Worm (Caenorhabditis elegans) whole organism, late embryonic: ENCODE measurements around the gene F42F12.3.
"Not testable (repeated sequence)": the region's sequence is repeated elsewhere in the genome, so short reads cannot be mapped to it uniquely, and the experiment has no call there.

ENCODE experiments used
- C38D4.7 ChIP-seq: fragments of 200-800 bp; sonication (Bioruptor generic); optimal IDR thresholded peaks from 2 replicates; lab custom pipeline; 2018; ENCODE audit warnings: mild to moderate bottlenecking, missing genetic modification characterization, moderate library complexity, missing compliant biosample characterization
- K02D7.2 ChIP-seq: sonication (generic microtip); optimal IDR thresholded peaks from 2 replicates; lab custom pipeline; 2017; ENCODE audit warnings: mild to moderate bottlenecking, missing genetic modification characterization, missing compliant biosample characterization
- K09A11.1 ChIP-seq: sonication (generic microtip); optimal IDR thresholded peaks from 2 replicates; lab custom pipeline; 2017; ENCODE audit warnings: antibody characterized with exemption, mild to moderate bottlenecking, missing genetic modification characterization, missing compliant biosample characterization; ENCODE audit not compliant: insufficient read depth
- T23F11.4 ChIP-seq: fragments of 200-800 bp; sonication (Bioruptor generic); optimal IDR thresholded peaks from 2 replicates; lab custom pipeline; 2018; ENCODE audit warnings: mild to moderate bottlenecking, missing genetic modification characterization, missing compliant biosample characterization
- ceh-14 ChIP-seq: sonication (generic microtip); optimal IDR thresholded peaks from 2 replicates; lab custom pipeline; 2016; ENCODE audit warnings: missing genotype, missing genetic modification characterization, missing compliant biosample characterization
- ceh-2 ChIP-seq: sonication (generic microtip); optimal IDR thresholded peaks from 2 replicates; lab custom pipeline; 2016; ENCODE audit warnings: missing genotype, missing genetic modification characterization, missing compliant biosample characterization
- ceh-22 ChIP-seq: sonication (generic microtip); optimal IDR thresholded peaks from 2 replicates; lab custom pipeline; 2017; ENCODE audit warnings: missing biosample characterization, missing genetic modification characterization
- ceh-48 ChIP-seq: sonication (generic microtip); optimal IDR thresholded peaks from 2 replicates; lab custom pipeline; 2016; ENCODE audit warnings: missing genetic modification characterization, inconsistent platforms, missing compliant biosample characterization
- che-1 ChIP-seq: sonication (generic microtip); optimal IDR thresholded peaks from 2 replicates; lab custom pipeline; 2016; ENCODE audit warnings: mild to moderate bottlenecking, missing genetic modification characterization, missing compliant biosample characterization
- dmd-4 ChIP-seq: sonication (generic microtip); optimal IDR thresholded peaks from 2 replicates; lab custom pipeline; 2016; ENCODE audit warnings: borderline replicate concordance, missing genetic modification characterization, missing compliant biosample characterization
- elt-2 ChIP-seq: sonication (generic microtip); optimal IDR thresholded peaks from 2 replicates; lab custom pipeline; 2016; ENCODE audit warnings: missing genetic modification reagents, missing genetic modification characterization, missing compliant biosample characterization
- fkh-6 ChIP-seq: sonication (generic microtip); optimal IDR thresholded peaks from 2 replicates; lab custom pipeline; 2016; ENCODE audit warnings: missing genetic modification characterization, missing compliant biosample characterization
- gmeb-2 ChIP-seq: sonication (generic microtip); optimal IDR thresholded peaks from 2 replicates; lab custom pipeline; 2016; ENCODE audit warnings: missing genetic modification characterization, inconsistent platforms, missing compliant biosample characterization
- hlh-15 ChIP-seq: sonication (generic microtip); optimal IDR thresholded peaks from 2 replicates; lab custom pipeline; 2016; ENCODE audit warnings: missing genetic modification characterization, missing compliant biosample characterization
- hlh-6 ChIP-seq: sonication (generic microtip); optimal IDR thresholded peaks from 2 replicates; lab custom pipeline; 2016; ENCODE audit warnings: missing genotype, missing genetic modification characterization, missing compliant biosample characterization
- lim-6 ChIP-seq: sonication (generic microtip); optimal IDR thresholded peaks from 2 replicates; lab custom pipeline; 2016; ENCODE audit warnings: missing genetic modification characterization, missing compliant biosample characterization
- mec-3 ChIP-seq: sonication (generic microtip); optimal IDR thresholded peaks from 2 replicates; lab custom pipeline; 2016; ENCODE audit warnings: borderline replicate concordance, missing genetic modification characterization, missing compliant biosample characterization
- nfya-1 ChIP-seq: sonication (generic microtip); optimal IDR thresholded peaks from 2 replicates; lab custom pipeline; 2017; ENCODE audit warnings: missing genetic modification characterization, mild to moderate bottlenecking, missing compliant biosample characterization, antibody characterized with exemption, moderate library complexity
- pag-3 ChIP-seq: sonication (generic microtip); optimal IDR thresholded peaks from 2 replicates; lab custom pipeline; 2016; ENCODE audit warnings: missing compliant biosample characterization, missing genetic modification characterization, borderline replicate concordance
- pat-9 ChIP-seq: fragments of 200-800 bp; sonication (Bioruptor generic); optimal IDR thresholded peaks from 2 replicates; lab custom pipeline; 2018; ENCODE audit warnings: mild to moderate bottlenecking, missing genetic modification characterization, moderate library complexity, missing compliant biosample characterization
- pax-1 ChIP-seq: fragments of 150-350 bp; optimal IDR thresholded peaks from 2 replicates; lab custom pipeline; 2014; ENCODE audit warnings: missing biosample characterization, missing genetic modification characterization
- pha-4 ChIP-seq: fragments of 150-350 bp; optimal IDR thresholded peaks from 2 replicates; lab custom pipeline; 2018; ENCODE audit warnings: missing biosample characterization, missing genetic modification reagents, missing genetic modification characterization
- ref-2 ChIP-seq: sonication (generic microtip); optimal IDR thresholded peaks from 2 replicates; lab custom pipeline; 2016; ENCODE audit warnings: missing genetic modification characterization, missing compliant biosample characterization
- sdc-2 ChIP-seq: sonication (generic microtip); optimal IDR thresholded peaks from 2 replicates; lab custom pipeline; 2016; ENCODE audit warnings: missing genotype, missing genetic modification characterization, missing compliant biosample characterization
- syd-9 ChIP-seq: sonication (generic microtip); optimal IDR thresholded peaks from 2 replicates; lab custom pipeline; 2016; ENCODE audit warnings: mild to moderate bottlenecking, missing genetic modification characterization, moderate library complexity, missing compliant biosample characterization
- tbx-2 ChIP-seq: sonication (generic microtip); optimal IDR thresholded peaks from 2 replicates; lab custom pipeline; 2016; ENCODE audit warnings: missing genetic modification characterization, missing compliant biosample characterization
- tbx-7 ChIP-seq: sonication (generic microtip); optimal IDR thresholded peaks from 2 replicates; lab custom pipeline; 2016; ENCODE audit warnings: missing genotype, missing genetic modification characterization, missing compliant biosample characterization
- unc-3 ChIP-seq, 2 experiments: fragments of 200-800 bp in 1 of 2; sonication (Bioruptor generic) in 1 of 2; sonication (generic microtip) in 1 of 2; conservative IDR thresholded peaks in 1 of 2; optimal IDR thresholded peaks in 1 of 2; 2 replicates each; pipeline versions ENCODE4 v1.3.6 to Lab custom; 2016 to 2022; ENCODE audit warnings: missing compliant biosample characterization in 2 of 2, missing genetic modification characterization in 2 of 2, missing genetic modification reagents in 1 of 2
- unc-55 ChIP-seq: sonication (generic microtip); optimal IDR thresholded peaks from 2 replicates; lab custom pipeline; 2017; ENCODE audit warnings: missing biosample characterization, missing genetic modification reagents, missing genetic modification characterization
- unc-86 ChIP-seq: sonication (generic microtip); optimal IDR thresholded peaks from 2 replicates; lab custom pipeline; 2016; ENCODE audit warnings: missing genetic modification characterization, missing compliant biosample characterization
- ztf-16 ChIP-seq: sonication (generic microtip); optimal IDR thresholded peaks from 2 replicates; lab custom pipeline; 2017; ENCODE audit warnings: missing genetic modification characterization, missing compliant biosample characterization

F42F12.3 gene

DNA sequence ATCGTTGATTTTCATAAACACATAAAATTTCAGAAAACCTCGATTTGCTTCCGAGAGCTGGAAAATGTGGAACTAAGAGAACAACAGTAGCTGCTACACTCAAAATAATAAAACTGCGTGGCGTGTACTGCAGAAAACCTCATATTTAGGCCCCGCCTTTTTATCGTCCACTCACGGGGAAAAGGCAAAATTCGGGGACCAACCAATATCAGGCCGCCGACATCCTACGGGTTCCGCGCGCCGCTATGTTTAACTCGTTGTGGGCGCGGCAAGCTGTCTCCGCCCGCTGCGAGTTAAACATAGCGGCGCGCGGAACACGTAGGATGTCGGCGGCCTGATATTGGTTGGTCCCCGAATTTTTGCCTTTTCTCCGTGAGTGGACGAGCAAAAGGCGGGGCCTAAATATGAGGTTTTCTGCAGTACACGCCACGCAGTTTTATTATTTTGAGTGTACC lies 42.3 kb upstream of the F42F12.3 start, which contains the start of gene F17A2.16:
TSS of gene F17A2.16 (plus strand) at position 405 of the 455 bp plus-strand sequence.
- not testable (repeated sequence) for TF ChIP-seq mec-3, pag-3, nfya-1 (tag; lab: Kevin White, UChicago)
- TF ChIP-seq, all 69 proteins: peak for 0; not testable (repeated sequence) for 69

DNA sequence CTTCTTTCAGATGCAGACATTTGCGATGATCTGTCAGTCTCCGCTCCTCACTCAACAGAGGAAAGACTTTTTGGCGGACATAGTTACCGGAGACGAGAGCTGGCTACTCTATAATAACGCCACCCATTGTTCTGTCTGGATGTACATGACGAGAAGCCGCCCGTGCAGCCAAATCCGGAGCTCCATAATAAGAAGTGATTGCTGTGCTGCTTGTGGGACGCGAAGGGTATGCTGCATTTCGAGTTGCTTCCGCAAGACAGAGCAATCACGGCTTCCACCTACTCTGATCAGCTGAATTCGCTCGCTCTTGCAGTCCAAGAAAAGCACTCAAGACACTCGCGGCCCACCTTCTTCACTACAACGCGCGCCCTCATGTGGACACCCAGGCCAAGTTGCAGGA lies 36.6 kb upstream of the F42F12.3 start:
- no peak for TF ChIP-seq K09A11.1
- TF ChIP-seq ztf-16 (tag; lab: Kevin White, UChicago): no peak
- no peak for TF ChIP-seq hlh-6
- no peak for TF ChIP-seq lim-6 (tag; lab: Kevin White, UChicago)
- TF ChIP-seq pha-4 (tag; lab: Kevin White, UChicago): no peak
- TF ChIP-seq pat-9: no peak
- no peak for TF ChIP-seq pax-1
- no peak for TF ChIP-seq unc-3 (GFP tag; conservative IDR thresholded peaks at IDR 0.05; lab: Robert Waterston, UW)
- TF ChIP-seq unc-3 (tag; optimal IDR thresholded peaks at IDR 0.05; lab: Kevin White, UChicago): no peak
- TF ChIP-seq sdc-2 (tag; lab: Kevin White, UChicago): no peak
- TF ChIP-seq hlh-15 (tag; lab: Kevin White, UChicago): no peak

DNA sequence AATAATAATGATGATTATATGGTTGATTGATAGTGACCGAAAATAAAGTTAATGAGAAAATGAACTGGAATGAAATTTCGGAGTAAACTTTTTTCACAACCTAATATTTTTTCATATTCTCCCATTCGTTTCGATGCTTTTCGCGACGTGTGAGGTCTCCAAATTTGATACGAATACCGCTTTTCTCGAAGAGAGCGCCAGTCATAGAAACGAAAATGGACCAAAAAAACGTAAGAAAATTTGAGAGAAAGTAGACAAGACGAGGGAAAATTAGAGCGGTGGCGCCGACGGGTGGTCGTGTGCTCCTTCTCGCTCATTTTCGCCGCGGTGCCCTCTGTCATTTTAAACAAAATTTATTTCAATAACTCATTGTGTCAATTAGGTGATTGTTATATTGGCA lies 36.0 kb upstream of the F42F12.3 start:
- TF ChIP-seq dmd-4 (tag; lab: Kevin White, UChicago): no peak
- no peak for TF ChIP-seq fkh-6
- no peak for TF ChIP-seq tbx-7 (tag; lab: Kevin White, UChicago)
- TF ChIP-seq ceh-48 (tag; lab: Kevin White, UChicago): no peak
- no peak for TF ChIP-seq unc-55 (GFP tag; lab: Kevin White, UChicago)
- TF ChIP-seq hlh-15 (tag; lab: Kevin White, UChicago): no peak
- TF ChIP-seq ceh-14: no peak
- TF ChIP-seq T23F11.4: no peak
- TF ChIP-seq C38D4.7 (GFP tag; lab: Kevin White, UChicago): no peak
- no peak for TF ChIP-seq gmeb-2
- no peak for TF ChIP-seq ref-2
- no peak for TF ChIP-seq syd-9
- TF ChIP-seq, all 69 proteins: peak for 0

DNA sequence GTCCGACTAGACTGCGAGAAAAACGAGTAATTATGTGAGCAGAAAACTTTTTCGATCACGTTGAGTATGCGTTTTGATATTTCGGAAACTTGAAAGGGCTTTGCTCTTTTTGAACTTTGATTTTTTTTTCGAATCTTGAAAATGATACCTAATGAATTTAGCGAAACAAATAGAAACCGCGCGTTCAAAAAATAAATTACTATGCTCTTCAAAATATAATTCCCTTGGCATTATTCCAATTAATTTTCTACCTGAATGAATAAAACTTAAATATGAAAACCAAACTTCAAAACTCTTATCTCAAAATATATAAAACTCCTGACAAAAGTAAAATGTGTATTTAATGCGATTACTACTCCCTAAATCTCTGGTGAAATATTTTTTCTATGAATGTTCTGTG lies 35.1 kb upstream of the F42F12.3 start, which contains the start of gene xtr-2:
TSS of gene xtr-2 (plus strand) at position 301 of the 400 bp plus-strand sequence.
- TF ChIP-seq ceh-22 (tag; lab: Kevin White, UChicago): no peak
- TF ChIP-seq K02D7.2 (tag; lab: Kevin White, UChicago): no peak
- TF ChIP-seq pat-9: no peak
- TF ChIP-seq che-1 (tag; lab: Kevin White, UChicago): no peak

DNA sequence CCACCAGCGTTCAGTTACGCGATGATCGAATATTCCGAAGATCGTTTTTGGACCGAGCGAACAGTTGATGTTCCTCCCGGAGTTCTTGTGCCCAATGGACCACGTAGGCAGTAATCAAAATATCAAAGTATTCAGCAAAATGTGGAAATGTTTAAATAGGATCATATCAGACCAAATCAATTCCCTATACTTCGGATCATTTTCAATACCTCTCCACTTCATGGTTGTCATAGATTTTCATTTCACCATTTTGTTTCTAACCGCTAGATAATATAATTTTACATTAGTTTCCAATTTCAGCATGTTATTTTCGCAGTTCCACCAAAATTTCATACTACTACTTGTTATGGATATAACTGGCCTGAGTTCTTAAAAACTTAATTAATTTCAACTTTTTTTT lies 32.8 kb upstream of the F42F12.3 start:
- TF ChIP-seq ceh-2 (no peak), pax-1 (no peak), unc-86 (tag; lab: Kevin White, UChicago) (no peak)
- TF ChIP-seq, all 69 proteins: peak for 0

DNA sequence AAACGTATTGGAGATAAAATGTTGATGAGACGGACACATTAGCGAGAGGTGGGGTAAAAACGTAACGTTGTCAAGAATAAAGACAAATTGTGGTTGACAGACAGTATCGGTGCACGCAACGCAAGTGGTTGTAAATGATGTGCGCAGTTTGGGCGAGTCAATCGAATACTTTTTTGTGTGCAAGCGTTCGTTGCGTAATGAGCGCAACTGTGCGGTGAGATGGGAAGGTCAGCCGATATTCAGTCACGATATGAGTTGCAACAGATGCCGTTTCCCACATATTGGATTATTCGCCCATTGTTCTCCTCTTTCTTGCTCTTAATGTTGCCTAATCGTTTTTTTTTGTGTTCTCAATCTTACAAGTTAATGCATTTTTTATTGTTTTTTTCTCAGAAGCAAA lies 29.6 kb upstream of the F42F12.3 start, which contains the start of gene ceh-40:
TSS of gene ceh-40 (minus strand) at position 41 of the 400 bp plus-strand sequence.
- peak; percentile 35 for TF ChIP-seq tbx-2 (tag; lab: Kevin White, UChicago)
- no peak for TF ChIP-seq nfya-1 (tag; lab: Kevin White, UChicago)
- TF ChIP-seq unc-55 (GFP tag; lab: Kevin White, UChicago): peak; percentile 49
- TF ChIP-seq elt-2 (tag; lab: Kevin White, UChicago): peak; percentile 26
- TF ChIP-seq hlh-6: no peak
